Worm (Caenorhabditis elegans): ENCODE measurements around the gene irld-1.

irld-1 gene

ce11 chrV:4302842-4303241 lies 33.7 kb upstream of the irld-1 start:
- no peak for TF ChIP-seq nhr-47 (tag; optimal IDR thresholded peaks at IDR 0.05)

ce11 chrV:4303793-4304192 lies 32.8 kb upstream of the irld-1 start:
- TF ChIP-seq ces-1 (GFP tag; optimal IDR thresholded peaks at IDR 0.05), result no peak
- TF ChIP-seq nhr-85 (tag), result no peak
- no peak for TF ChIP-seq fos-1 (tag; optimal IDR thresholded peaks at IDR 0.05)
- no peak for TF ChIP-seq nhr-28 (tag; optimal IDR thresholded peaks at IDR 0.05)
- no peak for TF ChIP-seq lir-3 (tag; optimal IDR thresholded peaks at IDR 0.05; ENCODE audit: poor library complexity)
- no peak for TF ChIP-seq lin-39 (tag; optimal IDR thresholded peaks at IDR 0.05)
- TF ChIP-seq nhr-19 (GFP tag; conservative IDR thresholded peaks at IDR 0.05), result no peak
- no peak for TF ChIP-seq zag-1 (tag; optimal IDR thresholded peaks at IDR 0.05)
- TF ChIP-seq rnt-1 (tag; optimal IDR thresholded peaks at IDR 0.05), result no peak

ce11 chrV:4304240-4304639 lies 32.3 kb upstream of the irld-1 start:
- no peak for TF ChIP-seq pag-3 (tag; optimal IDR thresholded peaks at IDR 0.05; ENCODE audit: borderline replicate concordance, insufficient read depth)
- no peak for TF ChIP-seq vab-15 (tag; optimal IDR thresholded peaks at IDR 0.05)
- TF ChIP-seq nhr-77 (tag; optimal IDR thresholded peaks at IDR 0.05), result no peak
- TF ChIP-seq irx-1 (tag; optimal IDR thresholded peaks at IDR 0.05), result no peak
- no peak for TF ChIP-seq fkh-10 (GFP tag; optimal IDR thresholded peaks at IDR 0.05)
- no peak for TF ChIP-seq snu-23 (GFP tag; optimal IDR thresholded peaks at IDR 0.05)
- no peak for TF ChIP-seq ces-1 (GFP tag; optimal IDR thresholded peaks at IDR 0.05)
- no peak for TF ChIP-seq snpc-4 (tag; optimal IDR thresholded peaks at IDR 0.05)
- TF ChIP-seq ceh-82 (tag; optimal IDR thresholded peaks at IDR 0.05), result no peak
- no peak for TF ChIP-seq fos-1 (tag; optimal IDR thresholded peaks at IDR 0.05)
- TF ChIP-seq egl-27 (tag; optimal IDR thresholded peaks at IDR 0.05), result no peak
- TF ChIP-seq nhr-71 (tag; optimal IDR thresholded peaks at IDR 0.05), result no peak

- TF ChIP-seq C34B4.2 (tag; optimal IDR thresholded peaks at IDR 0.05) (no peak), dsc-1 (tag; optimal IDR thresholded peaks at IDR 0.05) (no peak), hlh-17 (GFP tag; optimal IDR thresholded peaks at IDR 0.05; ENCODE audit: borderline replicate concordance) (no peak)
These were observed 21.5 kb upstream of the irld-1 start, which contains the start of gene srh-192 for ce11 chrV:4315057-4315456. Gene srh-192, minus strand, starts transcription at chrV:4315157.

ce11 chrV:4319867-4320266 lies 16.7 kb upstream of the irld-1 start, which contains the start of gene ZC132.9:
Gene ZC132.9, minus strand, starts transcription at chrV:4319967.
- peak; percentile 38 for TF ChIP-seq fkh-8 (tag; optimal IDR thresholded peaks at IDR 0.05)
- peak; percentile 8 for TF ChIP-seq nhr-20 (tag; optimal IDR thresholded peaks at IDR 0.05)
- TF ChIP-seq unc-62 (GFP tag; optimal IDR thresholded peaks at IDR 0.05), result no peak

- TF ChIP-seq ces-1 (GFP tag; optimal IDR thresholded peaks at IDR 0.05) (no peak), elt-2 (tag; optimal IDR thresholded peaks at IDR 0.05) (no peak), hpl-2 (GFP tag; optimal IDR thresholded peaks at IDR 0.05) (no peak), nhr-237 (tag; optimal IDR thresholded peaks at IDR 0.05) (no peak)
These were observed 13.9 kb upstream of the irld-1 start, which contains the start of gene R02D1.2 for ce11 chrV:4322706-4323105. Gene R02D1.2, minus strand, starts transcription at chrV:4322806.

- TF ChIP-seq ama-1 (optimal IDR thresholded peaks at IDR 0.05), result no peak
- TF ChIP-seq ztf-11 (tag; optimal IDR thresholded peaks at IDR 0.05), result no peak
- TF ChIP-seq lir-3 (tag; optimal IDR thresholded peaks at IDR 0.05; ENCODE audit: poor library complexity), result no peak
- no peak for TF ChIP-seq unc-130 (tag; optimal IDR thresholded peaks at IDR 0.05)
- TF ChIP-seq unc-86 (tag; optimal IDR thresholded peaks at IDR 0.05), result no peak
These were observed 11.1 kb upstream of the irld-1 start, which contains the start of gene nhr-125 for ce11 chrV:4325415-4325814. Gene nhr-125, minus strand, starts transcription at chrV:4325515.
